Fruit fly (Drosophila melanogaster): ENCODE results near the gene Doc1.

Doc1 gene

DNA sequence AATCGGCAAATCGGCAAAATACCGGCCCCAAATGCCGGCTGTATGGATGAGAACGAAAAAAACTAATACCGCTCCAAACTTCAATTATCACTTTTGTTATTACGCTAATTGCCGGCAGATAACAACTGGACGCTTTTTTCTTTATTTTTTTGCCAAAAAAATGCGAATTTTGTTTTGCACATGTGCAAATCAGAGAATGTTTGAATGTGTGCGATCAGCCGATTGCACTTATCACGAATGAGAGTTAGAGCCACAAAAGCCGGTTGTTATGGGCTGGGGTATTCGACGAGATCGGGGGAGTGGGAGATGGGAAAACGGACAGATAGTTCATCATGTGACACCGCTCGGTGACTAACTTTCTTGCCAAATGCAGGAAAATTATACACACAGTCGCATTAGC lies 22.4 kb downstream of the Doc1 start:
- TF ChIP-seq CG8319 (GFP tag; optimal IDR thresholded peaks at IDR 0.05) (no peak), vri (GFP tag; optimal IDR thresholded peaks at IDR 0.05) (peak; percentile 11)

DNA sequence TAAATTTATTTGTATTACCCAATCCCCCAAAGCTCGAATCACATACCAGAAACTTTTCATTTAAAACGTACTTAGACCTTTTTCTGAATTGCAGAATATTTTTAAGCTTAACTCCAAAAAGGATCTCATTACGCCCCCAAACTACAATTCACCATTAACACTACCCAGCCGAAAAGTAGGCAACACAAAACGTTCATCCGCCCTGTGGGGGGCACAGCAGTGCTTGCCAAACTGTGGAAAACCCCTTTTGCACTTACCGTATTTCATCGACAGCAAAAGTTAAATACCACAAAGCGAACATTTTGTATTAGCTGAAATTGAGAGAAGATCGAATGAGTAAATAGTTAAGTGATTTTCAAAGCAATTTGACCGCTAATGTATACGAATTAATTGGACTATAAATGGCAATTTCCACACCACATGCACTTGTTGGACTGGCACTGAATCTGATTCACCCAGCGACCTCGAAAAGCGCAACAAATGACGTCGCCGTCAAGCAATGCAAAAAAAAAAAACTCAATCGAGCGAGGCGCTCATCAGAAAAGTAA lies 23.1 kb downstream of the Doc1 start:
- TF ChIP-seq spab (GFP tag; optimal IDR thresholded peaks at IDR 0.05) (no peak), vri (GFP tag; optimal IDR thresholded peaks at IDR 0.05) (peak; percentile 13), Eip78C (GFP tag) (peak; percentile 19), fkh (GFP tag; optimal IDR thresholded peaks at IDR 0.05) (no peak)

DNA sequence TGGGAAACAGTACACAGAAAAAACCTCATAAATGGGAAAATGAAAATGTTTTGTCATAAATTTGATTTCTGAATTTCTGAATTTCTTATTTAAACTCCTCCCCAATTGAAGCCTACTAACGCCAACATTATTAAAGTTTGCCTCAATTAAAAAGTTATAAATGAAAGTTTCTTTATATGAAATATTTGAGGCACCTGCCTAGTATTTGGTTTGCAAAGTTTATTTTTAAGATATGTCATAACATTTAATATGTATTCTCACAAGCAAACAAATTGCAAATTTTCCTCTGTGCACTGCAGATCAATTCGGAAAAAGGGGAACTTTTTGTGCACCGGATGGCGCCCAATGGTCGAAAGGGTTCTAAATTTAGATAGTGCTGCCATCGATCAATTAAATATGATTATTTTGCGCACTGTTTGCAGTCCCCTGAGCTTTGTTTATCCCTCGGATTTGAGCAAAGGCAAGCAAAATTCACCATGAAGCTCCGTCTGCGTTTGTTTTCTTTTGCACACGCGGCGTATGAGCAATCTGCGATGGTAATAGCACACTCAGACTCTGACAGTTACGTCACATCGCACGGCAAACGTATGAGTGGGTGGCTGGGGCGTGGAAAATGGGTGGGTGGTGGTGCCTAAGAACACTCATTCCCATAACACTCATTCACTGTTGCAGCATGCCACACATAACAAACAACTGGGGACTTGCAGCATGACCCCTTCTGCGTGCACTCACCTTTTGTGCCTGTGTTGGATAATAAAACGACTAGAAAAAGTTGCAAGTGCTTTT lies 24.0 kb downstream of the Doc1 start:
- TF ChIP-seq vri (GFP tag; optimal IDR thresholded peaks at IDR 0.05): no peak
- TF ChIP-seq CG6163 (GFP tag; IDR thresholded peaks at IDR 0.05): peak; percentile 61; the same call in 1 of the 3 replicates
- peak; percentile 8 for TF ChIP-seq CG6792 (GFP tag; optimal IDR thresholded peaks at IDR 0.05)
- no peak for TF ChIP-seq Eip93F (GFP tag; optimal IDR thresholded peaks at IDR 0.05)
- TF ChIP-seq ss (GFP tag; optimal IDR thresholded peaks at IDR 0.05): no peak
- TF ChIP-seq CG32006 (GFP tag; optimal IDR thresholded peaks at IDR 0.05): peak; percentile 71
- TF ChIP-seq fd85E (GFP tag; optimal IDR thresholded peaks at IDR 0.05): no peak
- TF ChIP-seq Hr4 (GFP tag; optimal IDR thresholded peaks at IDR 0.05): peak; percentile 73
- TF ChIP-seq CG8319 (GFP tag; optimal IDR thresholded peaks at IDR 0.05): no peak
- peak; percentile 37 for TF ChIP-seq Lpt (GFP tag; optimal IDR thresholded peaks at IDR 0.05)
- TF ChIP-seq Eip78C (GFP tag): peak; percentile 84
- no peak for TF ChIP-seq spab (GFP tag; optimal IDR thresholded peaks at IDR 0.05)
- peak; percentile 52 for TF ChIP-seq Sox14 (GFP tag; optimal IDR thresholded peaks at IDR 0.05)
- peak; percentile 62 for TF ChIP-seq Gug (GFP tag; IDR thresholded peaks at IDR 0.05)
- no peak for TF ChIP-seq Smox (GFP tag; optimal IDR thresholded peaks at IDR 0.05)
- TF ChIP-seq esn (GFP tag; optimal IDR thresholded peaks at IDR 0.05): peak; percentile 40
- no peak for TF ChIP-seq CG11762 (GFP tag; optimal IDR thresholded peaks at IDR 0.05; ENCODE audit: insufficient read depth)
- TF ChIP-seq Sox15 (GFP tag; optimal IDR thresholded peaks at IDR 0.05): no peak
- no peak for TF ChIP-seq svp (GFP tag)
- no peak for TF ChIP-seq dac (GFP tag; optimal IDR thresholded peaks at IDR 0.05)
- TF ChIP-seq pdm3 (GFP tag; optimal IDR thresholded peaks at IDR 0.05): peak; percentile 46
- TF ChIP-seq CG8119 (GFP tag; IDR thresholded peaks at IDR 0.05): peak; percentile 80
- TF ChIP-seq CG11294 (GFP tag; IDR thresholded peaks at IDR 0.05): peak; percentile 74; the same call in 1 of the 2 replicates
- TF ChIP-seq net (GFP tag; optimal IDR thresholded peaks at IDR 0.05): peak; percentile 41
- peak; percentile 60 for TF ChIP-seq OdsH (GFP tag; optimal IDR thresholded peaks at IDR 0.05)
- TF ChIP-seq lz (GFP tag; optimal IDR thresholded peaks at IDR 0.05): peak; percentile 7
- peak; percentile 22 for TF ChIP-seq Met (GFP tag; optimal IDR thresholded peaks at IDR 0.05)
- TF ChIP-seq Hr39 (GFP tag; optimal IDR thresholded peaks at IDR 0.05): peak; percentile 22
- peak; percentile 41 for TF ChIP-seq acj6 (GFP tag; optimal IDR thresholded peaks at IDR 0.05)
- TF ChIP-seq Ets96B (tag; optimal IDR thresholded peaks at IDR 0.05): peak; percentile 4
- TF ChIP-seq achi (GFP tag; optimal IDR thresholded peaks at IDR 0.05): peak; percentile 56
- no peak for TF ChIP-seq CG1621 (tag; optimal IDR thresholded peaks at IDR 0.05)
- TF ChIP-seq CG10669 (GFP tag; optimal IDR thresholded peaks at IDR 0.05): no peak
- no peak for TF ChIP-seq Ets21C (GFP tag; optimal IDR thresholded peaks at IDR 0.05)
- TF ChIP-seq CG7368 (GFP tag; optimal IDR thresholded peaks at IDR 0.05): no peak
- no peak for TF ChIP-seq fd59A (GFP tag; optimal IDR thresholded peaks at IDR 0.05)
- no peak for TF ChIP-seq fkh (GFP tag; optimal IDR thresholded peaks at IDR 0.05)
- TF ChIP-seq cyc (GFP tag; optimal IDR thresholded peaks at IDR 0.05): no peak
- peak; percentile 13 for TF ChIP-seq CG16779 (tag; optimal IDR thresholded peaks at IDR 0.05)
- peak; percentile 34 for TF ChIP-seq topi (GFP tag; optimal IDR thresholded peaks at IDR 0.05)
- peak; percentile 23 for TF ChIP-seq CG3032 (tag; optimal IDR thresholded peaks at IDR 0.05)
- TF ChIP-seq Hr38 (GFP tag; optimal IDR thresholded peaks at IDR 0.05): no peak
- peak; percentile 79 for TF ChIP-seq eg (GFP tag; IDR thresholded peaks at IDR 0.05)
- peak; percentile 47 for TF ChIP-seq CG4318 (GFP tag; optimal IDR thresholded peaks at IDR 0.05)
- TF ChIP-seq CG6276 (GFP tag; optimal IDR thresholded peaks at IDR 0.05): peak; percentile 70
- TF ChIP-seq Eip75B (GFP tag; optimal IDR thresholded peaks at IDR 0.05): peak; percentile 43

Data from whole organism, prepupa.